Fruit fly (Drosophila melanogaster) whole organism, embryonic: ENCODE results near the gene mRpL4.

ENCODE experiments used
- Asciz ChIP-seq: fragments of 200-800 bp; sonication (Bioruptor generic); optimal IDR thresholded peaks from 2 replicates; lab custom pipeline; 2017; ENCODE audit warnings: missing biosample characterization, mild to moderate bottlenecking, missing genetic modification characterization, missing genetic modification reagents
- Awh ChIP-seq: fragments of 200-800 bp; sonication (Bioruptor generic); IDR thresholded peaks from 2 replicates; pipeline ENCODE4, ENCODE4 v1.3.6; 2022; ENCODE audit warnings: missing biosample characterization, missing genetic modification characterization
- Bgb ChIP-seq: fragments of 200-800 bp; sonication (Bioruptor generic); IDR thresholded peaks from 2 replicates; pipeline ENCODE4 v1.3.6; 2022; ENCODE audit warnings: missing biosample characterization, missing genetic modification characterization; ENCODE audit not compliant: partially characterized antibody
- CG10147 ChIP-seq: fragments of 200-800 bp; sonication (Bioruptor generic); optimal IDR thresholded peaks from 2 replicates; lab custom pipeline; 2019; ENCODE audit warnings: missing biosample characterization, mild to moderate bottlenecking, missing genetic modification characterization, moderate library complexity
- CG11560 ChIP-seq: fragments of 200-800 bp; sonication (Bioruptor generic); IDR thresholded peaks from 3 replicates; pipeline ENCODE4 v1.3.6; 2022; ENCODE audit warnings: missing biosample characterization, missing genetic modification characterization
- CG15011 ChIP-seq: fragments of 200-800 bp; sonication (Bioruptor generic); optimal IDR thresholded peaks from 3 replicates; lab custom pipeline; 2018; ENCODE audit warnings: missing biosample characterization, mild to moderate bottlenecking, missing genetic modification characterization
- CG1603 ChIP-seq: fragments of 200-800 bp; sonication (Bioruptor generic); optimal IDR thresholded peaks from 2 replicates; lab custom pipeline; 2019; ENCODE audit warnings: missing biosample characterization, mild to moderate bottlenecking, missing genetic modification characterization, moderate library complexity
- CG17385 ChIP-seq: fragments of 200-800 bp; sonication (Bioruptor generic); optimal IDR thresholded peaks from 3 replicates; lab custom pipeline; 2018; ENCODE audit warnings: missing biosample characterization, mild to moderate bottlenecking, missing genetic modification characterization
- CG17829 ChIP-seq: fragments of 200-800 bp; optimal IDR thresholded peaks from 2 replicates; lab custom pipeline; 2019; ENCODE audit warnings: missing biosample characterization, mild to moderate bottlenecking, missing genetic modification characterization, moderate library complexity
- CG2678 ChIP-seq: fragments of 200-800 bp; sonication (Bioruptor generic); optimal IDR thresholded peaks from 3 replicates; lab custom pipeline; 2019; ENCODE audit warnings: missing biosample characterization, mild to moderate bottlenecking, missing genetic modification characterization, moderate library complexity
- CG33213 ChIP-seq: fragments of 200-800 bp; sonication (Bioruptor generic); optimal IDR thresholded peaks from 3 replicates; lab custom pipeline; 2016; ENCODE audit warnings: missing biosample characterization, missing genetic modification characterization
- CG3995 ChIP-seq: fragments of 200-800 bp; sonication (Bioruptor generic); optimal IDR thresholded peaks from 3 replicates; lab custom pipeline; 2016; ENCODE audit warnings: missing biosample characterization, missing genetic modification characterization
- CG4617 ChIP-seq: fragments of 200-800 bp; sonication (Bioruptor generic); optimal IDR thresholded peaks from 3 replicates; lab custom pipeline; 2016; ENCODE audit warnings: missing biosample characterization, missing genetic modification characterization, borderline replicate concordance
- CG6254 ChIP-seq: fragments of 200-800 bp; sonication (Bioruptor generic); optimal IDR thresholded peaks from 3 replicates; lab custom pipeline; 2017; ENCODE audit warnings: mild to moderate bottlenecking, missing biosample characterization, missing genetic modification reagents, missing genetic modification characterization
- CG6683 ChIP-seq: fragments of 200-800 bp; sonication (Bioruptor generic); optimal IDR thresholded peaks from 2 replicates; lab custom pipeline; 2017; ENCODE audit warnings: missing biosample characterization, mild to moderate bottlenecking, missing genetic modification characterization, missing genetic modification reagents
- CG7357 ChIP-seq: fragments of 200-800 bp; sonication (Bioruptor generic); IDR thresholded peaks from 3 replicates; pipeline ENCODE4 v1.3.6; 2022; ENCODE audit warnings: missing biosample characterization, missing genetic modification characterization
- CG7745 ChIP-seq: fragments of 200-800 bp; sonication (Bioruptor generic); optimal IDR thresholded peaks from 2 replicates; lab custom pipeline; 2018; ENCODE audit warnings: missing biosample characterization, mild to moderate bottlenecking, missing genetic modification characterization, moderate library complexity
- Chrac-16 ChIP-seq: fragments of 200-800 bp; sonication (Bioruptor generic); optimal IDR thresholded peaks from 3 replicates; lab custom pipeline; 2016; ENCODE audit warnings: missing biosample characterization, missing genetic modification characterization
- Dad ChIP-seq: fragments of 200-800 bp; sonication (Bioruptor generic); optimal IDR thresholded peaks from 3 replicates; lab custom pipeline; 2016; ENCODE audit warnings: missing biosample characterization, missing genetic modification characterization
- Drgx ChIP-seq: fragments of 200-800 bp; sonication (Bioruptor generic); IDR thresholded peaks from 2 replicates; pipeline ENCODE4 v1.3.6; 2022; ENCODE audit warnings: missing biosample characterization, missing genetic modification characterization
- H15 ChIP-seq: fragments of 200-800 bp; sonication (Bioruptor generic); IDR thresholded peaks from 3 replicates; pipeline ENCODE4 v1.3.6; 2022; ENCODE audit warnings: missing biosample characterization, missing genetic modification characterization
- HLH4C ChIP-seq: fragments of 200-800 bp; sonication (Bioruptor generic); IDR thresholded peaks from 3 replicates; pipeline ENCODE4 v1.3.6; 2022; ENCODE audit warnings: missing biosample characterization, missing genetic modification characterization; ENCODE audit not compliant: partially characterized antibody
- Hmx ChIP-seq: fragments of 200-800 bp; sonication (Bioruptor generic); optimal IDR thresholded peaks from 2 replicates; lab custom pipeline; 2016; ENCODE audit warnings: missing biosample characterization, missing genetic modification characterization
- MESR4 ChIP-seq: fragments of 200-800 bp; sonication (Bioruptor generic); optimal IDR thresholded peaks from 2 replicates; lab custom pipeline; 2018; ENCODE audit warnings: missing biosample characterization, mild to moderate bottlenecking, missing genetic modification characterization, moderate library complexity
- Poxn ChIP-seq: fragments of 200-800 bp; sonication (Bioruptor generic); IDR thresholded peaks from 2 replicates; pipeline ENCODE4 v1.3.6; 2022; ENCODE audit warnings: missing biosample characterization, missing genetic modification characterization
- Ptx1 ChIP-seq: fragments of 200-800 bp; sonication (Bioruptor generic); IDR thresholded peaks from 2 replicates; pipeline ENCODE4 v1.3.6; 2022; ENCODE audit warnings: missing biosample characterization, missing genetic modification characterization
- al ChIP-seq: fragments of 200-800 bp; sonication (Bioruptor generic); IDR thresholded peaks from 2 replicates; pipeline ENCODE4 v1.3.6; 2022; ENCODE audit warnings: missing biosample characterization, missing genetic modification characterization
- bab2 ChIP-seq: fragments of 200-800 bp; sonication (Bioruptor generic); optimal IDR thresholded peaks from 2 replicates; lab custom pipeline; 2016; ENCODE audit warnings: missing biosample characterization, missing genetic modification characterization
- bigmax ChIP-seq: fragments of 200-800 bp; sonication (Bioruptor generic); optimal IDR thresholded peaks from 2 replicates; lab custom pipeline; 2018; ENCODE audit warnings: missing biosample characterization, mild to moderate bottlenecking, missing genetic modification characterization
- cato ChIP-seq: fragments of 200-800 bp; sonication (Bioruptor generic); optimal IDR thresholded peaks from 2 replicates; lab custom pipeline; 2016; ENCODE audit warnings: missing biosample characterization, missing genetic modification characterization, borderline replicate concordance
- corto ChIP-seq: fragments of 200-800 bp; sonication (Bioruptor generic); optimal IDR thresholded peaks from 2 replicates; lab custom pipeline; 2016; ENCODE audit warnings: missing biosample characterization, mild to moderate bottlenecking, missing genetic modification characterization, moderate library complexity
- en ChIP-seq: fragments of 200-800 bp; sonication (Bioruptor generic); optimal IDR thresholded peaks from 2 replicates; lab custom pipeline; 2016; ENCODE audit warnings: missing biosample characterization, missing genetic modification characterization
- eve ChIP-seq, 2 experiments: fragments of >200 bp; optimal IDR thresholded peaks; 2 replicates each; lab custom pipeline; 2017; ENCODE audit warnings: missing biosample characterization in 2 of 2, missing genetic modification characterization in 2 of 2
- ewg ChIP-seq: fragments of 200-800 bp; sonication (Bioruptor generic); optimal IDR thresholded peaks from 3 replicates; lab custom pipeline; 2017; ENCODE audit warnings: mild to moderate bottlenecking, missing biosample characterization, missing genetic modification reagents, missing genetic modification characterization
- eyg ChIP-seq: fragments of 200-800 bp; sonication (Bioruptor generic); optimal IDR thresholded peaks from 3 replicates; lab custom pipeline; 2016; ENCODE audit warnings: missing biosample characterization, missing genetic modification characterization
- ftz-f1 ChIP-seq: fragments of 200-800 bp; sonication (Bioruptor generic); optimal IDR thresholded peaks from 2 replicates; lab custom pipeline; 2016; ENCODE audit warnings: missing biosample characterization, missing genetic modification characterization
- ham ChIP-seq: fragments of 200-800 bp; sonication (Bioruptor generic); IDR thresholded peaks from 2 replicates; pipeline ENCODE4 v1.3.6; 2022; ENCODE audit warnings: missing biosample characterization, missing genetic modification characterization
- hkb ChIP-seq, 2 experiments: fragments of 200-800 bp in 1 of 2; fragments of >200 bp in 1 of 2; sonication (Bioruptor generic) in 1 of 2; IDR thresholded peaks in 1 of 2; optimal IDR thresholded peaks in 1 of 2; 2 replicates each; pipeline versions ENCODE4 v1.3.6 to Lab custom; 2017 to 2022; ENCODE audit warnings: missing biosample characterization in 1 of 2, missing genetic modification characterization in 1 of 2
- hth ChIP-seq: fragments of >200 bp; optimal IDR thresholded peaks from 2 replicates; lab custom pipeline; 2017; ENCODE audit warnings: inconsistent platforms
- luna ChIP-seq: fragments of 200-800 bp; sonication (Bioruptor generic); optimal IDR thresholded peaks from 2 replicates; lab custom pipeline; 2016; ENCODE audit warnings: missing biosample characterization, missing genetic modification characterization
- maf-S ChIP-seq: fragments of 200-800 bp; sonication (Bioruptor generic); optimal IDR thresholded peaks from 2 replicates; lab custom pipeline; 2016; ENCODE audit warnings: missing biosample characterization, missing genetic modification characterization
- oc ChIP-seq: fragments of 200-800 bp; sonication (Bioruptor generic); optimal IDR thresholded peaks from 2 replicates; lab custom pipeline; 2018; ENCODE audit warnings: missing biosample characterization, mild to moderate bottlenecking, missing genetic modification characterization, moderate library complexity
- odd ChIP-seq: fragments of 200-800 bp; sonication (Bioruptor generic); optimal IDR thresholded peaks from 2 replicates; lab custom pipeline; 2017; ENCODE audit warnings: missing biosample characterization, mild to moderate bottlenecking, missing genetic modification characterization
- pan ChIP-seq, 4 experiments: fragments of >200 bp in 3 of 4; fragments of 200-800 bp in 1 of 4; sonication (Bioruptor generic) in 1 of 4; optimal IDR thresholded peaks in 3 of 4; IDR thresholded peaks in 1 of 4; 2 replicates each; pipeline versions ENCODE4 v1.3.6 to Lab custom; 2017 to 2022; ENCODE audit warnings: missing biosample characterization in 2 of 4, missing genetic modification characterization in 2 of 4, mixed read lengths in 1 of 4
- rib ChIP-seq: fragments of 200-800 bp; sonication (Bioruptor generic); IDR thresholded peaks from 2 replicates; pipeline ENCODE4 v1.3.6; 2022; ENCODE audit warnings: missing biosample characterization, missing genetic modification characterization
- sc ChIP-seq, 3 experiments: fragments of >200 bp in 2 of 3; fragments of 200-800 bp in 1 of 3; sonication (Bioruptor generic) in 1 of 3; optimal IDR thresholded peaks; 2 replicates in 2 of 3; 3 replicates in 1 of 3; lab custom pipeline; 2017; ENCODE audit warnings: mild to moderate bottlenecking in 1 of 3, missing biosample characterization in 1 of 3, missing genetic modification characterization in 1 of 3, missing genetic modification reagents in 1 of 3

mRpL4 gene

DNA sequence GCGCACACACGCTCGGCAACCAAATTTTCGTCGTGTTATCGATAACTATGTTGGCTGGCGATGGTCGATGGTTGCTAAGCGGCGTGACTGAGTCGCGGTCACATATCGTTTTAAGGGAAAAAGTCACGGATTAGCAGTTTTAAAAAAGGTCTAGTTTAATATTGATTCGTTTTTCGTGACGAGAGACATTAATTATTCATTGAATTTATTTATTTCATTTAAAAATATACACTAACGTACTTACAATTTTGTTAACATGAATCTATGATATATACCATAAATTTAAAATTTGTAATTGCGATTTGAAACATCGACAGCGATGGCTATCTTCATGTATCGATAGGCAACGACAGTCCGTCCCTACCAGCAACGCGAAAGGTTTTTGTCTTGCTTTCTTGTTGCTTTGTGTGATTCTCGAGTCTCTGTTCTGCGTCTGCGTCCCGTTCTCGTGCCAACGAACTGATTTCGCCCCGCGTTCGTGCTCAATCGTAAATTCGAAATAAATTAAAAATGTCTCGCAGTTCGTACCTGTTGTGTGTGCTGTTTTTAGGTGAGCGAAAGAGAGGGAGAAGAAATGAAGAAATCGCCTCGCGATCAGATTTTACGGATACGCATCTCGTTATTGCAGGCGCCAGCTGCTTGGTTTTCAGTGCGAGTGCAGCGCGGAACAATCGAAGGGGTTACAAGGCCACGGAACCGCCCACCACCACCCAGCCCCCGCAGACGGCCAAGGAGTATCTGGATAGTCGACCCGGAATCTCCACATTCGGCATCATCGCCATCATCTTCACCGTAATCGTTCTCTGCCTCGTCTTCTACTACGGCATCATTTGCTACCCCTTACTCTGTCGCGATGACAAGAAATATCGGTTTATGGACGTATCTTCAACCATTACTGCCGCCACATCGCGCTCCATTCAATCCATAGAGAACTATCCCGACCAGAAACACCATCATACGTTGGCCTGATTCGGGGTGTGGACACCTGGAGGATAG is 24.0 kb upstream of the mRpL4 start, which contains the start of the genes Hyls1, chif and CG4455 (continued):
- TF ChIP-seq corto (GFP tag; lab: Kevin White, UChicago) (peak; percentile 73), CG33213 (GFP tag; lab: Kevin White, UChicago) (no peak), CG11560 (tag; lab: Robert Waterston, UW) (no peak), CG15011 (GFP tag; lab: Kevin White, UChicago) (peak; percentile 12), cato (GFP tag; lab: Kevin White, UChicago) (no peak), odd (GFP tag; lab: Kevin White, UChicago) (peak; percentile 5), Poxn (no peak), CG17385 (GFP tag; lab: Kevin White, UChicago) (no peak), Dad (no peak), CG3995 (GFP tag; lab: Kevin White, UChicago) (peak; percentile 99), ewg (peak; percentile 53), ham (no peak), CG6254 (GFP tag; lab: Kevin White, UChicago) (peak; percentile 53), eve (GFP tag; optimal IDR thresholded peaks at IDR 0.05; lab: Kevin White, UChicago) (peak in 1 of 2 experiments; percentile 66), CG1603 (tag; lab: Kevin White, UChicago) (peak; percentile 4), Asciz (GFP tag; lab: Kevin White, UChicago) (peak; percentile 32), maf-S (GFP tag; lab: Kevin White, UChicago) (no peak), CG10147 (peak; percentile 41), CG7745 (tag; lab: Kevin White, UChicago) (no peak), MESR4 (GFP tag; lab: Kevin White, UChicago) (peak; percentile 55), en (GFP tag; lab: Kevin White, UChicago) (no peak), al (peak; percentile 10; the same call in 1 of the 2 replicates), Hmx (GFP tag; lab: Kevin White, UChicago) (no peak), bigmax (no peak), Chrac-16 (peak; percentile 36), CG6683 (GFP tag; lab: Kevin White, UChicago) (no peak), CG17829 (tag; lab: Kevin White, UChicago) (peak; percentile 70), Ptx1 (peak; percentile 20; the same call in 1 of the 2 replicates), CG7357 (GFP tag; lab: Robert Waterston, UW) (no peak), ftz-f1 (GFP tag; lab: Kevin White, UChicago) (no peak), rib (no peak), oc (tag; lab: Kevin White, UChicago) (peak; percentile 63), CG4617 (GFP tag; lab: Kevin White, UChicago) (peak; percentile 24), Drgx (GFP tag; lab: Robert Waterston, UW) (no peak), Bgb (GFP tag; lab: Robert Waterston, UW) (peak; percentile 85), pan (optimal IDR thresholded peaks at IDR 0.05; lab: Kevin White, UChicago) (no peak), pan (GFP tag; optimal IDR thresholded peaks at IDR 0.05 in 1 of 2, IDR thresholded peaks at IDR 0.05 in 1 of 2) (peak in 1 of 2 experiments; percentile 41), hkb (optimal IDR thresholded peaks at IDR 0.05; lab: Kevin White, UChicago) (peak; percentile 82), hkb (GFP tag; IDR thresholded peaks at IDR 0.05; lab: Robert Waterston, UW) (no peak), sc (optimal IDR thresholded peaks at IDR 0.05; lab: Kevin White, UChicago) (no peak), sc (GFP tag; optimal IDR thresholded peaks at IDR 0.05; lab: Kevin White, UChicago) (no peak), CG2678 (tag; lab: Kevin White, UChicago) (peak; percentile 63), hth (lab: Kevin White, UChicago) (no peak), luna (GFP tag; lab: Kevin White, UChicago) (no peak), Awh (no peak), HLH4C (GFP tag; lab: Robert Waterston, UW) (peak; percentile 93), bab2 (GFP tag; lab: Kevin White, UChicago) (no peak), eyg (GFP tag; lab: Kevin White, UChicago) (no peak), H15 (no peak)
